Fruit fly (Drosophila melanogaster): ENCODE data around the gene SF2.

SF2 gene

dm6 chr3R:16341817-16342374, at the start of gene SF2, which contains the start of gene pad (continued):
- TF ChIP-seq ci (GFP tag; IDR thresholded peaks at IDR 0.05) (no peak; the same call in 2 of the 3 replicates), NFAT (GFP tag; IDR thresholded peaks at IDR 0.05) (peak; percentile 68), CHES-1-like (GFP tag; optimal IDR thresholded peaks at IDR 0.05) (peak; percentile 87), lov (optimal IDR thresholded peaks at IDR 0.05) (no peak), lov (GFP tag; IDR thresholded peaks at IDR 0.05) (no peak), CG12071 (GFP tag; optimal IDR thresholded peaks at IDR 0.05) (no peak), CG6254 (GFP tag; optimal IDR thresholded peaks at IDR 0.05) (peak; percentile 41), CG2199 (GFP tag; IDR thresholded peaks at IDR 0.05) (no peak), CG17385 (GFP tag; optimal IDR thresholded peaks at IDR 0.05) (peak; percentile 61), PHDP (tag; optimal IDR thresholded peaks at IDR 0.05) (peak; percentile 73), kni (GFP tag; optimal IDR thresholded peaks at IDR 0.05) (peak; percentile 68), bbx (GFP tag; IDR thresholded peaks at IDR 0.05; ENCODE audit: partially characterized antibody) (peak; percentile 79), CG7271 (tag; optimal IDR thresholded peaks at IDR 0.05) (peak; percentile 29), vnd (GFP tag; IDR thresholded peaks at IDR 0.05; ENCODE audit: partially characterized antibody) (peak; percentile 97), lmd (GFP tag; IDR thresholded peaks at IDR 0.05) (peak; percentile 71), dan (GFP tag; IDR thresholded peaks at IDR 0.05) (no peak), az2 (GFP tag; optimal IDR thresholded peaks at IDR 0.05) (peak; percentile 76), Side (GFP tag; optimal IDR thresholded peaks at IDR 0.05) (peak; percentile 66), CG32772 (GFP tag; IDR thresholded peaks at IDR 0.05) (peak; percentile 53), CG10543 (GFP tag; optimal IDR thresholded peaks at IDR 0.05) (peak; percentile 89), CG4404 (GFP tag; IDR thresholded peaks at IDR 0.05) (peak; percentile 79), trh (GFP tag; optimal IDR thresholded peaks at IDR 0.05) (peak; percentile 59), shn (GFP tag; optimal IDR thresholded peaks at IDR 0.05) (peak; percentile 61), Mad (GFP tag; optimal IDR thresholded peaks at IDR 0.05) (peak; percentile 91), Poxn (GFP tag; IDR thresholded peaks at IDR 0.05) (no peak; the same call in 1 of the 2 replicates), B-H1 (GFP tag; IDR thresholded peaks at IDR 0.05) (peak; percentile 20; the same call in 1 of the 3 replicates), CG17568 (GFP tag; optimal IDR thresholded peaks at IDR 0.05) (peak; percentile 55), CG14050 (GFP tag; IDR thresholded peaks at IDR 0.05) (peak; percentile 15; the same call in 1 of the 3 replicates), CG8478 (optimal IDR thresholded peaks at IDR 0.05) (no peak), mam (GFP tag; optimal IDR thresholded peaks at IDR 0.05) (peak; percentile 84), al (GFP tag; IDR thresholded peaks at IDR 0.05) (peak; percentile 72), nerfin-2 (GFP tag; IDR thresholded peaks at IDR 0.05; ENCODE audit: partially characterized antibody) (peak; percentile 89), Ets65A (GFP tag) (peak; percentile 96), CG31441 (GFP tag; IDR thresholded peaks at IDR 0.05) (peak; percentile 77), dpn (GFP tag; optimal IDR thresholded peaks at IDR 0.05) (peak; percentile 78 to 82), inv (GFP tag; IDR thresholded peaks at IDR 0.05; ENCODE audit: partially characterized antibody) (peak; percentile 95), CG12219 (GFP tag; optimal IDR thresholded peaks at IDR 0.05) (no peak), CG7928 (GFP tag; optimal IDR thresholded peaks at IDR 0.05) (no peak), CG3847 (GFP tag; IDR thresholded peaks at IDR 0.05) (peak; percentile 84), Myb (GFP tag; optimal IDR thresholded peaks at IDR 0.05) (peak; percentile 56), Hand (GFP tag; optimal IDR thresholded peaks at IDR 0.05) (peak; percentile 42), CG3838 (GFP tag; optimal IDR thresholded peaks at IDR 0.05) (peak; percentile 60), CG15073 (GFP tag; optimal IDR thresholded peaks at IDR 0.05) (peak; percentile 35), CG4617 (GFP tag; optimal IDR thresholded peaks at IDR 0.05; ENCODE audit: borderline replicate concordance) (peak; percentile 68), sr (GFP tag; IDR thresholded peaks at IDR 0.05) (no peak), insv (GFP tag; optimal IDR thresholded peaks at IDR 0.05) (peak in 1 of 2 experiments; percentile 65), CG31224 (GFP tag; IDR thresholded peaks at IDR 0.05) (peak; percentile 45), CG8388 (GFP tag; optimal IDR thresholded peaks at IDR 0.05) (peak; percentile 45), CG1603 (tag; optimal IDR thresholded peaks at IDR 0.05) (peak; percentile 45), Optix (GFP tag; IDR thresholded peaks at IDR 0.05) (0 out of 3 replicates have a peak, but pooled peaks have one; percentile 33), pho (GFP tag; optimal IDR thresholded peaks at IDR 0.05) (peak; percentile 86)
